Worm (Caenorhabditis elegans): ENCODE data around the gene srh-37.

- no peak for TF ChIP-seq ama-1 (optimal IDR thresholded peaks at IDR 0.05)
- no peak for TF ChIP-seq hnd-1 (tag; optimal IDR thresholded peaks at IDR 0.05)
- TF ChIP-seq ceh-13 (GFP tag; optimal IDR thresholded peaks at IDR 0.05), result no peak
- no peak for TF ChIP-seq aly-1 (tag; optimal IDR thresholded peaks at IDR 0.05)
- no peak for TF ChIP-seq flt-1 (GFP tag; IDR thresholded peaks at IDR 0.05)
- no peak for TF ChIP-seq ets-7 (tag; optimal IDR thresholded peaks at IDR 0.05)
- no peak for TF ChIP-seq tbx-11 (GFP tag; IDR thresholded peaks at IDR 0.05)
- TF ChIP-seq hmg-4 (GFP tag; optimal IDR thresholded peaks at IDR 0.05), result no peak
- TF ChIP-seq pes-1 (GFP tag; IDR thresholded peaks at IDR 0.05), result no peak
- no peak for TF ChIP-seq scrt-1 (GFP tag; IDR thresholded peaks at IDR 0.05)
- TF ChIP-seq tbx-37 (GFP tag; conservative IDR thresholded peaks at IDR 0.05), result no peak
Measured at ce11 chrV:477664-478212, 34.6 kb downstream of the srh-37 start, which contains the start of gene nhr-55.

Data from whole organism, early embryonic.